Worm (Caenorhabditis elegans) whole organism, L4/young adult: ENCODE measurements around the gene best-21.

Experiments used
- W03F9.2 ChIP-seq: fragments of 150-350 bp; optimal IDR thresholded peaks from 2 replicates; lab custom pipeline; 2014; ENCODE audit warnings: missing biosample characterization, missing genetic modification characterization
- dao-5 ChIP-seq: sonication (generic microtip); optimal IDR thresholded peaks from 2 replicates; lab custom pipeline; 2016; ENCODE audit warnings: missing genotype, missing genetic modification characterization, moderate library complexity, missing compliant biosample characterization

DNA sequence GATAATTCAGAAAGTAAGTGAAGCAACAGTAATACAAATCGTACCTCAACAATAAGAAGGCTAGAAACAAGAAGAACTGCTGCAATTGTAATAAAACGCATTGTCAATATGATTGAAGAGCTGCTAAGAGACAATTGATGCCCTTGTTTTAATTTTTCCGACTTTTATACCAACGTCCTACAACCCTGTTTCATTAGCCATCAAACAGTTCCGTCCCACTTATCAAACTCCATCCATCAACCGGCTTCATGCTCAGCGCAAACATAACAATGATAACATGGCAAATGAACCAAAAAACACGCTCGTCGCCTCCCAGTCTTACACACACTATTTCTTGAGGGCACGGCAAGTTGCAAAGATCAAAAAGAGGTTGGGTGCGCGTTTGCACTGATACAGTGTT, 11.1 kb upstream of the best-21 start, which contains the start of gene pqn-90:
- no peak for TF ChIP-seq dao-5
- no peak for TF ChIP-seq W03F9.2 (tag; lab: Kevin White, UChicago)
